Worm (Caenorhabditis elegans) whole organism, L1 larva: ENCODE data around the gene C50E3.9.

Source experiments
- C16A3.4 ChIP-seq: fragments of 150-350 bp; optimal IDR thresholded peaks from 2 replicates; lab custom pipeline; 2014; ENCODE audit warnings: missing biosample characterization, missing genetic modification characterization
- aly-2 ChIP-seq: fragments of 150-350 bp; optimal IDR thresholded peaks from 2 replicates; lab custom pipeline; 2014; ENCODE audit warnings: missing biosample characterization, missing genetic modification characterization
- ama-1 ChIP-seq: fragments of 150-350 bp; optimal IDR thresholded peaks from 2 replicates; lab custom pipeline; 2014
- ceh-63 ChIP-seq: fragments of 200-800 bp; sonication (Bioruptor generic); optimal IDR thresholded peaks from 2 replicates; lab custom pipeline; 2018; ENCODE audit warnings: mild to moderate bottlenecking, missing genetic modification characterization, missing compliant biosample characterization
- ceh-8 ChIP-seq: fragments of 200-800 bp; sonication (Bioruptor generic); optimal IDR thresholded peaks from 2 replicates; lab custom pipeline; 2018; ENCODE audit warnings: mild to moderate bottlenecking, missing genetic modification characterization, moderate library complexity, missing compliant biosample characterization
- ceh-90 ChIP-seq: sonication (generic microtip); optimal IDR thresholded peaks from 2 replicates; lab custom pipeline; 2016; ENCODE audit warnings: missing genetic modification characterization, missing compliant biosample characterization
- ces-1 ChIP-seq: fragments of 150-350 bp; optimal IDR thresholded peaks from 2 replicates; lab custom pipeline; 2014; ENCODE audit warnings: missing biosample characterization, missing genetic modification reagents, missing genetic modification characterization
- dpl-1 ChIP-seq, 3 experiments: fragments of 150-350 bp in 2 of 3; sonication (generic microtip) in 1 of 3; optimal IDR thresholded peaks; 2 replicates each; lab custom pipeline; 2014 to 2017; ENCODE audit warnings: missing biosample characterization in 3 of 3, missing genetic modification characterization in 3 of 3, missing genetic modification reagents in 3 of 3
- dsc-1 ChIP-seq: sonication (generic microtip); optimal IDR thresholded peaks from 2 replicates; lab custom pipeline; 2016; ENCODE audit warnings: mild to moderate bottlenecking, missing genetic modification characterization, missing compliant biosample characterization
- efl-1 ChIP-seq, 4 experiments: fragments of 150-350 bp; optimal IDR thresholded peaks in 3 of 4; peaks in 1 of 4; 1 replicate in 1 of 4; 2 replicates in 3 of 4; lab custom pipeline; 2014; ENCODE audit warnings: missing biosample characterization in 2 of 4, missing genetic modification characterization in 2 of 4, missing genetic modification reagents in 2 of 4
- efl-3 ChIP-seq: fragments of 200-800 bp; sonication (Bioruptor generic); optimal IDR thresholded peaks from 2 replicates; lab custom pipeline; 2018; ENCODE audit warnings: mild to moderate bottlenecking, missing genetic modification characterization, missing compliant biosample characterization
- egl-13 ChIP-seq: sonication (generic microtip); optimal IDR thresholded peaks from 2 replicates; lab custom pipeline; 2016; ENCODE audit warnings: missing genotype, missing genetic modification reagents, missing genetic modification characterization, missing compliant biosample characterization
- elt-2 ChIP-seq: sonication (generic microtip); optimal IDR thresholded peaks from 2 replicates; lab custom pipeline; 2016; ENCODE audit warnings: missing genetic modification characterization, mild to moderate bottlenecking, inconsistent platforms, missing compliant biosample characterization, missing genetic modification reagents
- elt-3 ChIP-seq, 6 experiments: fragments of 150-350 bp in 1 of 6; sonication (generic microtip); optimal IDR thresholded peaks; 2 replicates each; lab custom pipeline; 2017 to 2018; ENCODE audit warnings: missing biosample characterization in 6 of 6, missing genetic modification characterization in 6 of 6, inconsistent platforms in 1 of 6
- ets-5 ChIP-seq: fragments of 200-800 bp; sonication (Bioruptor generic); IDR thresholded peaks from 2 replicates; pipeline ENCODE4 v1.3.6; 2022; ENCODE audit warnings: missing genetic modification characterization, missing compliant biosample characterization
- fkh-10 ChIP-seq: sonication (generic microtip); optimal IDR thresholded peaks from 2 replicates; lab custom pipeline; 2017; ENCODE audit warnings: missing biosample characterization, missing genetic modification reagents, missing genetic modification characterization
- grh-1 ChIP-seq: fragments of 200-800 bp; sonication (Bioruptor generic); IDR thresholded peaks from 2 replicates; pipeline ENCODE4 v1.3.6; 2022; ENCODE audit warnings: missing genetic modification reagents, missing genetic modification characterization, missing compliant biosample characterization
- hlh-17 ChIP-seq: fragments of 200-800 bp; sonication (Bioruptor generic); optimal IDR thresholded peaks from 2 replicates; lab custom pipeline; 2018; ENCODE audit warnings: missing genetic modification characterization, mild to moderate bottlenecking, missing compliant biosample characterization, moderate library complexity, borderline replicate concordance
- hlh-4 ChIP-seq: sonication (generic microtip); optimal IDR thresholded peaks from 2 replicates; lab custom pipeline; 2016; ENCODE audit warnings: mild to moderate bottlenecking, missing genetic modification characterization, missing compliant biosample characterization
- jun-1 ChIP-seq: fragments of 150-350 bp; optimal IDR thresholded peaks from 2 replicates; lab custom pipeline; 2014; ENCODE audit warnings: missing biosample characterization, missing genetic modification reagents, missing genetic modification characterization
- lin-13 ChIP-seq: fragments of 150-350 bp; optimal IDR thresholded peaks from 2 replicates; lab custom pipeline; 2014; ENCODE audit warnings: missing biosample characterization, missing genetic modification reagents, missing genetic modification characterization
- lin-35 ChIP-seq, 2 experiments: fragments of 150-350 bp; optimal IDR thresholded peaks; 2 replicates each; lab custom pipeline; 2014; ENCODE audit warnings: missing biosample characterization in 2 of 2, missing genetic modification characterization in 2 of 2, missing genetic modification reagents in 2 of 2
- lir-3 ChIP-seq: sonication (generic microtip); optimal IDR thresholded peaks from 2 replicates; lab custom pipeline; 2016; ENCODE audit warnings: mild to moderate bottlenecking, missing genetic modification characterization, moderate library complexity, missing compliant biosample characterization; ENCODE audit not compliant: poor library complexity
- lsy-2 ChIP-seq, 2 experiments: fragments of 150-350 bp; optimal IDR thresholded peaks; 2 replicates each; lab custom pipeline; 2014; ENCODE audit warnings: missing biosample characterization in 2 of 2, missing genetic modification characterization in 2 of 2
- mab-9 ChIP-seq: fragments of 200-800 bp; sonication (Bioruptor generic); IDR thresholded peaks from 2 replicates; pipeline ENCODE4 v1.3.6; 2022; ENCODE audit warnings: missing genetic modification reagents, missing genetic modification characterization, missing compliant biosample characterization
- mep-1 ChIP-seq: fragments of 150-350 bp; optimal IDR thresholded peaks from 2 replicates; lab custom pipeline; 2014; ENCODE audit warnings: missing biosample characterization, missing genetic modification characterization
- nhr-11 ChIP-seq: fragments of 150-350 bp; optimal IDR thresholded peaks from 2 replicates; lab custom pipeline; 2014; ENCODE audit warnings: missing biosample characterization, missing genetic modification characterization
- nhr-20 ChIP-seq: sonication (generic microtip); optimal IDR thresholded peaks from 2 replicates; lab custom pipeline; 2016; ENCODE audit warnings: mild to moderate bottlenecking, missing genetic modification characterization, missing compliant biosample characterization
- nhr-28 ChIP-seq: fragments of 150-350 bp; optimal IDR thresholded peaks from 2 replicates; lab custom pipeline; 2014; ENCODE audit warnings: missing biosample characterization, missing genetic modification characterization
- nhr-47 ChIP-seq: sonication (generic microtip); optimal IDR thresholded peaks from 2 replicates; lab custom pipeline; 2016; ENCODE audit warnings: mild to moderate bottlenecking, missing genetic modification characterization, moderate library complexity, missing compliant biosample characterization
- nhr-71 ChIP-seq: sonication (generic microtip); optimal IDR thresholded peaks from 2 replicates; lab custom pipeline; 2016; ENCODE audit warnings: mild to moderate bottlenecking, missing genetic modification characterization, moderate library complexity, missing compliant biosample characterization
- nhr-76 ChIP-seq: sonication (generic microtip); optimal IDR thresholded peaks from 2 replicates; lab custom pipeline; 2017; ENCODE audit warnings: missing biosample characterization, missing genetic modification characterization
- nhr-77 ChIP-seq: fragments of 150-350 bp; optimal IDR thresholded peaks from 2 replicates; lab custom pipeline; 2014; ENCODE audit warnings: missing biosample characterization, missing genetic modification characterization
- nhr-85 ChIP-seq: sonication (generic microtip); peaks from one replicate; lab custom pipeline; 2016; ENCODE audit warnings: missing genetic modification characterization, inconsistent platforms, missing compliant biosample characterization
- pax-3 ChIP-seq: fragments of 200-800 bp; sonication (Bioruptor generic); optimal IDR thresholded peaks from 2 replicates; lab custom pipeline; 2018; ENCODE audit warnings: mild to moderate bottlenecking, missing genetic modification characterization, moderate library complexity, missing compliant biosample characterization
- pqm-1 ChIP-seq: sonication (generic microtip); optimal IDR thresholded peaks from 3 replicates; lab custom pipeline; 2017; ENCODE audit warnings: missing biosample characterization, missing genetic modification characterization
- rnt-1 ChIP-seq: sonication (generic microtip); optimal IDR thresholded peaks from 2 replicates; lab custom pipeline; 2016; ENCODE audit warnings: mild to moderate bottlenecking, missing genetic modification characterization, moderate library complexity, missing compliant biosample characterization
- skn-1 ChIP-seq: fragments of 150-350 bp; optimal IDR thresholded peaks from 2 replicates; lab custom pipeline; 2014; ENCODE audit warnings: missing biosample characterization, missing genetic modification characterization
- snpc-4 ChIP-seq: fragments of 150-350 bp; optimal IDR thresholded peaks from 2 replicates; lab custom pipeline; 2014; ENCODE audit warnings: missing biosample characterization, missing genetic modification characterization
- snu-23 ChIP-seq: sonication (generic microtip); optimal IDR thresholded peaks from 2 replicates; lab custom pipeline; 2016; ENCODE audit warnings: missing genetic modification characterization, missing compliant biosample characterization
- sptf-1 ChIP-seq: fragments of 150-350 bp; optimal IDR thresholded peaks from 2 replicates; lab custom pipeline; 2014; ENCODE audit warnings: missing biosample characterization, missing genetic modification characterization
- swsn-7 ChIP-seq: sonication (generic microtip); optimal IDR thresholded peaks from 2 replicates; lab custom pipeline; 2016; ENCODE audit warnings: missing genetic modification characterization, missing compliant biosample characterization
- tbx-2 ChIP-seq: sonication (generic microtip); optimal IDR thresholded peaks from 2 replicates; lab custom pipeline; 2016; ENCODE audit warnings: missing genetic modification characterization, missing compliant biosample characterization
- tlp-1 ChIP-seq: fragments of 150-350 bp; optimal IDR thresholded peaks from 2 replicates; lab custom pipeline; 2014; ENCODE audit warnings: missing biosample characterization, missing genetic modification characterization
- unc-30 ChIP-seq: sonication (generic microtip); optimal IDR thresholded peaks from 2 replicates; lab custom pipeline; 2017; ENCODE audit warnings: missing biosample characterization, missing genetic modification characterization
- unc-86 ChIP-seq: sonication (generic microtip); optimal IDR thresholded peaks from 2 replicates; lab custom pipeline; 2016; ENCODE audit warnings: missing genetic modification characterization, missing compliant biosample characterization
- unc-98 ChIP-seq: fragments of 200-800 bp; sonication (Bioruptor generic); IDR thresholded peaks from 2 replicates; pipeline ENCODE4 v1.3.6; 2022; ENCODE audit warnings: missing genetic modification characterization, missing compliant biosample characterization
- xbp-1 ChIP-seq: sonication (generic microtip); optimal IDR thresholded peaks from 2 replicates; lab custom pipeline; 2016; ENCODE audit warnings: missing genetic modification characterization, missing compliant biosample characterization
- zag-1 ChIP-seq: fragments of 150-350 bp; optimal IDR thresholded peaks from 2 replicates; lab custom pipeline; 2014; ENCODE audit warnings: missing biosample characterization, missing genetic modification characterization
- zip-4 ChIP-seq: fragments of 200-800 bp; sonication (Bioruptor generic); optimal IDR thresholded peaks from 2 replicates; lab custom pipeline; 2018; ENCODE audit warnings: mild to moderate bottlenecking, missing genetic modification characterization, moderate library complexity, missing compliant biosample characterization
- ztf-4 ChIP-seq: fragments of 150-350 bp; optimal IDR thresholded peaks from 2 replicates; lab custom pipeline; 2014; ENCODE audit warnings: missing biosample characterization, missing genetic modification characterization

The C50E3.9 gene

ce11 chrV:7587637-7588036 is 12.4 kb downstream of the C50E3.9 start, which contains the start of the genes F19F10.11 and C50E3.5 (continued):
- peak; percentile 70 for TF ChIP-seq swsn-7 (tag; lab: Kevin White, UChicago)
- TF ChIP-seq elt-3 (tag; optimal IDR thresholded peaks at IDR 0.05; lab: Kevin White, UChicago), result peak in 1 of 6 experiments; percentile 57
- no peak for TF ChIP-seq ets-5 (GFP tag; lab: Robert Waterston, UW)
- TF ChIP-seq dsc-1 (tag; lab: Kevin White, UChicago), result peak; percentile 62
- TF ChIP-seq grh-1 (GFP tag; lab: Robert Waterston, UW), result peak; percentile 18; the same call in 1 of the 2 replicates
- TF ChIP-seq C16A3.4 (tag; lab: Kevin White, UChicago), result peak; percentile 67
- TF ChIP-seq tbx-2 (tag; lab: Kevin White, UChicago), result peak; percentile 70
- TF ChIP-seq zip-4 (GFP tag; lab: Kevin White, UChicago), result no peak
- peak; percentile 79 for TF ChIP-seq nhr-71
- peak; percentile 69 to 71 for TF ChIP-seq efl-1 (optimal IDR thresholded peaks at IDR 0.05; lab: Kevin White, UChicago)
- TF ChIP-seq efl-1 (GFP tag; optimal IDR thresholded peaks at IDR 0.05 in 1 of 2; lab: Kevin White, UChicago), result peak; percentile 69 to 95
- TF ChIP-seq lsy-2 (tag; optimal IDR thresholded peaks at IDR 0.05; lab: Kevin White, UChicago), result peak; percentile 71 to 74
- peak; percentile 64 for TF ChIP-seq unc-86
- peak; percentile 67 for TF ChIP-seq xbp-1 (tag; lab: Kevin White, UChicago)
- peak; percentile 82 for TF ChIP-seq mep-1 (tag; lab: Kevin White, UChicago)

ce11 chrV:7580378-7580777 is 19.7 kb downstream of the C50E3.9 start, which contains the start of gene ets-6:
TSS of gene ets-6 (minus strand) at chrV:7580546.
- TF ChIP-seq nhr-47, result peak; percentile 70
- TF ChIP-seq elt-2 (tag; lab: Kevin White, UChicago), result no peak
- TF ChIP-seq aly-2, result no peak
- TF ChIP-seq efl-3 (GFP tag; lab: Kevin White, UChicago), result no peak
- peak; percentile 60 for TF ChIP-seq nhr-77 (tag; lab: Kevin White, UChicago)
- no peak for TF ChIP-seq pax-3
- TF ChIP-seq sptf-1 (tag; lab: Kevin White, UChicago), result no peak
- no peak for TF ChIP-seq unc-98 (GFP tag; lab: Robert Waterston, UW)
- TF ChIP-seq ces-1, result no peak
- TF ChIP-seq snu-23 (GFP tag; lab: Kevin White, UChicago), result peak; percentile 74
- no peak for TF ChIP-seq nhr-76
- no peak for TF ChIP-seq ets-5 (GFP tag; lab: Robert Waterston, UW)
- no peak for TF ChIP-seq fkh-10
- no peak for TF ChIP-seq mab-9 (GFP tag; lab: Robert Waterston, UW)
- peak; percentile 39 to 65 (median 58) for TF ChIP-seq dpl-1 (GFP tag; optimal IDR thresholded peaks at IDR 0.05; lab: Kevin White, UChicago)
- TF ChIP-seq nhr-20 (tag; lab: Kevin White, UChicago), result peak; percentile 65
- TF ChIP-seq ztf-4 (tag; lab: Kevin White, UChicago), result no peak
- no peak for TF ChIP-seq tlp-1 (tag; lab: Kevin White, UChicago)
- no peak for TF ChIP-seq hlh-17
- TF ChIP-seq skn-1 (tag; lab: Kevin White, UChicago), result peak; percentile 25
- TF ChIP-seq C16A3.4 (tag; lab: Kevin White, UChicago), result peak; percentile 27
- TF ChIP-seq nhr-11, result no peak
- peak; percentile 72 for TF ChIP-seq mep-1 (tag; lab: Kevin White, UChicago)
- TF ChIP-seq nhr-28, result no peak
- no peak for TF ChIP-seq egl-13 (tag; lab: Kevin White, UChicago)
- TF ChIP-seq lin-13, result no peak
- no peak for TF ChIP-seq ama-1 (lab: Kevin White, UChicago)
- TF ChIP-seq nhr-85 (tag; lab: Kevin White, UChicago), result peak; percentile 82
- TF ChIP-seq pqm-1 (tag; lab: Kevin White, UChicago), result no peak
- no peak for TF ChIP-seq ceh-63
- no peak for TF ChIP-seq ceh-8
- TF ChIP-seq zag-1 (tag; lab: Kevin White, UChicago), result no peak
- no peak for TF ChIP-seq hlh-4
- TF ChIP-seq jun-1, result peak; percentile 49
- peak; percentile 54 for TF ChIP-seq rnt-1
- no peak for TF ChIP-seq ceh-90 (tag; lab: Kevin White, UChicago)
- TF ChIP-seq zip-4 (GFP tag; lab: Kevin White, UChicago), result no peak
- no peak for TF ChIP-seq lir-3 (tag; lab: Kevin White, UChicago)
- TF ChIP-seq snpc-4 (tag; lab: Kevin White, UChicago), result peak; percentile 21
- no peak for TF ChIP-seq unc-30
- TF ChIP-seq lin-35 (GFP tag; optimal IDR thresholded peaks at IDR 0.05; lab: Kevin White, UChicago), result peak; percentile 58 to 79
- peak; percentile 76 for TF ChIP-seq nhr-71
